Fruit fly (Drosophila melanogaster): ENCODE measurements around the gene Pa1.

Pa1 gene

dm6 chrX:11369374-11369773, 10.3 kb downstream of the Pa1 start, which contains the start of gene dlg1:
dlg1 (plus strand) TSS chrX:11369665.
- TF ChIP-seq CG1621 (tag; optimal IDR thresholded peaks at IDR 0.05) (peak; percentile 67), fkh (GFP tag; optimal IDR thresholded peaks at IDR 0.05) (peak; percentile 35), CG10669 (GFP tag; optimal IDR thresholded peaks at IDR 0.05) (no peak), CG9139 (GFP tag; optimal IDR thresholded peaks at IDR 0.05) (no peak), CG8632 (GFP tag; optimal IDR thresholded peaks at IDR 0.05) (no peak), eg (GFP tag; IDR thresholded peaks at IDR 0.05) (no peak), Eip78C (GFP tag) (peak; percentile 67)

dm6 chrX:11370792-11371191, 11.8 kb downstream of the Pa1 start:
- peak; percentile 18 for TF ChIP-seq CG10631 (GFP tag; optimal IDR thresholded peaks at IDR 0.05)
- peak; percentile 6 for TF ChIP-seq net (GFP tag; optimal IDR thresholded peaks at IDR 0.05)
- TF ChIP-seq esn (GFP tag; optimal IDR thresholded peaks at IDR 0.05) = peak; percentile 0
- TF ChIP-seq Ets96B (tag; optimal IDR thresholded peaks at IDR 0.05) = peak; percentile 1
- no peak for TF ChIP-seq Sox15 (GFP tag; optimal IDR thresholded peaks at IDR 0.05)
- TF ChIP-seq Eip78C (GFP tag) = peak; percentile 81
- TF ChIP-seq Met (GFP tag; optimal IDR thresholded peaks at IDR 0.05) = no peak
- TF ChIP-seq CG11294 (GFP tag; IDR thresholded peaks at IDR 0.05) = 0 out of 2 replicates have a peak, but pooled peaks have one; percentile 30
- TF ChIP-seq fd85E (GFP tag; optimal IDR thresholded peaks at IDR 0.05) = no peak
- TF ChIP-seq eg (GFP tag; IDR thresholded peaks at IDR 0.05) = peak; percentile 74; the same call in 2 of the 3 replicates
- TF ChIP-seq CG32006 (GFP tag; optimal IDR thresholded peaks at IDR 0.05) = peak; percentile 27
- peak; percentile 45 for TF ChIP-seq dsx (GFP tag; optimal IDR thresholded peaks at IDR 0.05; ENCODE audit: poor library complexity, severe bottlenecking)
- TF ChIP-seq CG6163 (GFP tag; IDR thresholded peaks at IDR 0.05) = peak; percentile 54; the same call in 1 of the 3 replicates
- no peak for TF ChIP-seq CG31627 (GFP tag; optimal IDR thresholded peaks at IDR 0.05)
- TF ChIP-seq CG10669 (GFP tag; optimal IDR thresholded peaks at IDR 0.05) = peak; percentile 10
- TF ChIP-seq CG6854 (GFP tag; optimal IDR thresholded peaks at IDR 0.05) = no peak
- peak; percentile 15 for TF ChIP-seq Eip75B (GFP tag; optimal IDR thresholded peaks at IDR 0.05)
- peak; percentile 52 for TF ChIP-seq svp (GFP tag)
- no peak for TF ChIP-seq CG8319 (GFP tag; optimal IDR thresholded peaks at IDR 0.05)
- peak; percentile 35; the same call in 1 of the 3 replicates for TF ChIP-seq CG8119 (GFP tag; IDR thresholded peaks at IDR 0.05)
- peak; percentile 60 for TF ChIP-seq Gug (GFP tag; IDR thresholded peaks at IDR 0.05)
- no peak for TF ChIP-seq CG3032 (tag; optimal IDR thresholded peaks at IDR 0.05)
- TF ChIP-seq dac (GFP tag; optimal IDR thresholded peaks at IDR 0.05) = no peak
- peak; percentile 65 for TF ChIP-seq CG15336 (GFP tag; IDR thresholded peaks at IDR 0.05)

- TF ChIP-seq Hr4 (GFP tag; optimal IDR thresholded peaks at IDR 0.05) = no peak
- no peak for TF ChIP-seq CG11294 (GFP tag; IDR thresholded peaks at IDR 0.05)
- TF ChIP-seq Hr38 (GFP tag; optimal IDR thresholded peaks at IDR 0.05) = no peak
- no peak for TF ChIP-seq Met (GFP tag; optimal IDR thresholded peaks at IDR 0.05)
Measured at dm6 chrX:11371613-11372012, 12.6 kb downstream of the Pa1 start.

- TF ChIP-seq svp (GFP tag) (peak; percentile 56), esn (GFP tag; optimal IDR thresholded peaks at IDR 0.05) (peak; percentile 4), CG4318 (GFP tag; optimal IDR thresholded peaks at IDR 0.05) (no peak), OdsH (GFP tag; optimal IDR thresholded peaks at IDR 0.05) (peak; percentile 27), Smox (GFP tag; optimal IDR thresholded peaks at IDR 0.05) (no peak), Hr4 (GFP tag; optimal IDR thresholded peaks at IDR 0.05) (peak; percentile 55), CG8119 (GFP tag; IDR thresholded peaks at IDR 0.05) (peak; percentile 49; the same call in 2 of the 3 replicates), pdm3 (GFP tag; optimal IDR thresholded peaks at IDR 0.05) (no peak), Eip78C (GFP tag) (peak; percentile 68), CG3919 (GFP tag; optimal IDR thresholded peaks at IDR 0.05) (no peak), CG3032 (tag; optimal IDR thresholded peaks at IDR 0.05) (no peak), eg (GFP tag; IDR thresholded peaks at IDR 0.05) (peak; percentile 58), Sox102F (GFP tag; optimal IDR thresholded peaks at IDR 0.05) (no peak), achi (GFP tag; optimal IDR thresholded peaks at IDR 0.05) (peak; percentile 4), CG7368 (GFP tag; optimal IDR thresholded peaks at IDR 0.05) (no peak), lz (GFP tag; optimal IDR thresholded peaks at IDR 0.05) (peak; percentile 15), salr (GFP tag; optimal IDR thresholded peaks at IDR 0.05) (peak in 1 of 2 experiments; percentile 11), net (GFP tag; optimal IDR thresholded peaks at IDR 0.05) (peak; percentile 1), CG6163 (GFP tag; IDR thresholded peaks at IDR 0.05) (0 out of 3 replicates have a peak, but pooled peaks have one; percentile 21), Sox15 (GFP tag; optimal IDR thresholded peaks at IDR 0.05) (no peak), CG9139 (GFP tag; optimal IDR thresholded peaks at IDR 0.05) (no peak), acj6 (GFP tag; optimal IDR thresholded peaks at IDR 0.05) (peak; percentile 11), Hr39 (GFP tag; optimal IDR thresholded peaks at IDR 0.05) (peak; percentile 12), CG6792 (GFP tag; optimal IDR thresholded peaks at IDR 0.05) (no peak), CG31627 (GFP tag; optimal IDR thresholded peaks at IDR 0.05) (peak; percentile 22), CG15336 (GFP tag; IDR thresholded peaks at IDR 0.05) (peak; percentile 28; the same call in 1 of the 2 replicates)
Measured at dm6 chrX:11372764-11373712, 14.0 kb downstream of the Pa1 start.
